Fruit fly (Drosophila melanogaster): Measurements from ENCODE around the gene CG34308.

The CG34308 gene

DNA sequence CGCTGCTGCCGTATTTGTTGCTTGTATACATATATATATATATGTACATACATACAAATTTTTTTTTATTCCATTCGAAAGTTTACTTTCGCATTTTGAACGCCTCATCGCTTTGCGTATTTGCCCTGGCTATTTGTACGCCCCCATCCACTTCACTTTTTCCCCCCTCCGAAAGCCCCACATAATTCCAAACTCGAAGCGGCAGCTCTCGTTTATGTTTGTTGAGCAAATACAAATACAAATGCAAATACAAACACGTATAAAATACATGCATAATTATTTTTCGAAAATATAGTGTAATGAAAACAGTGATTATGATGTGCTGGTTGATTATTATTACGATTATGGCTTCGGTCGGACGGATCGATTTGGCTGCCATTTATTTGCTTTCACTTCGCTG, 21.0 kb upstream of the CG34308 start (continued):
- TF ChIP-seq CG11093 (GFP tag; IDR thresholded peaks at IDR 0.05) (peak; percentile 13; the same call in 1 of the 3 replicates), Kr (GFP tag; optimal IDR thresholded peaks at IDR 0.05) (peak; percentile 97), bsh (GFP tag; optimal IDR thresholded peaks at IDR 0.05) (peak in 1 of 2 experiments; percentile 94), CG10543 (GFP tag; optimal IDR thresholded peaks at IDR 0.05) (peak; percentile 65), B-H1 (GFP tag; IDR thresholded peaks at IDR 0.05) (peak; percentile 47; the same call in 1 of the 3 replicates), vvl (GFP tag; IDR thresholded peaks at IDR 0.05) (peak; percentile 86), onecut (GFP tag; IDR thresholded peaks at IDR 0.05) (peak; percentile 85), Gug (GFP tag; IDR thresholded peaks at IDR 0.05) (0 out of 4 replicates have a peak, but pooled peaks have one; percentile 11), CG7556 (GFP tag; optimal IDR thresholded peaks at IDR 0.05) (peak; percentile 82), grau (tag; optimal IDR thresholded peaks at IDR 0.05) (peak; percentile 64), ci (GFP tag; IDR thresholded peaks at IDR 0.05) (peak; percentile 92), CG8089 (GFP tag; optimal IDR thresholded peaks at IDR 0.05) (peak; percentile 81), CG4707 (GFP tag; optimal IDR thresholded peaks at IDR 0.05) (peak; percentile 90), Spps (tag; optimal IDR thresholded peaks at IDR 0.05) (peak; percentile 95), shn (GFP tag; optimal IDR thresholded peaks at IDR 0.05) (peak; percentile 14), CG6791 (GFP tag; IDR thresholded peaks at IDR 0.05; ENCODE audit: partially characterized antibody) (0 out of 3 replicates have a peak, but pooled peaks have one; percentile 28), CG14667 (GFP tag; IDR thresholded peaks at IDR 0.05) (no peak), CG15601 (tag; optimal IDR thresholded peaks at IDR 0.05) (peak; percentile 92), CG5180 (GFP tag; optimal IDR thresholded peaks at IDR 0.05) (peak; percentile 88), Adf1 (GFP tag; IDR thresholded peaks at IDR 0.05) (no peak), CG3163 (GFP tag; optimal IDR thresholded peaks at IDR 0.05) (peak; percentile 52), tin (GFP tag; optimal IDR thresholded peaks at IDR 0.05) (peak; percentile 51), CG7372 (GFP tag; IDR thresholded peaks at IDR 0.05) (no peak), unc-4 (GFP tag; IDR thresholded peaks at IDR 0.05; ENCODE audit: partially characterized antibody) (no peak), repo (GFP tag; optimal IDR thresholded peaks at IDR 0.05) (peak; percentile 81), Optix (GFP tag; IDR thresholded peaks at IDR 0.05) (peak; percentile 42; the same call in 1 of the 3 replicates), sc (optimal IDR thresholded peaks at IDR 0.05) (no peak), sc (GFP tag; optimal IDR thresholded peaks at IDR 0.05) (peak; percentile 93), Bdp1 (GFP tag; optimal IDR thresholded peaks at IDR 0.05) (peak; percentile 72), trem (tag; optimal IDR thresholded peaks at IDR 0.05) (peak; percentile 87), Antp (GFP tag; optimal IDR thresholded peaks at IDR 0.05) (peak; percentile 51), CG11456 (GFP tag; IDR thresholded peaks at IDR 0.05) (no peak; the same call in 2 of the 3 replicates), CG11247 (GFP tag; IDR thresholded peaks at IDR 0.05) (peak; percentile 64), CG32532 (GFP tag; IDR thresholded peaks at IDR 0.05) (no peak), Ssrp (tag; optimal IDR thresholded peaks at IDR 0.05) (no peak), CG17912 (GFP tag; optimal IDR thresholded peaks at IDR 0.05) (peak; percentile 89), CG10274 (GFP tag; optimal IDR thresholded peaks at IDR 0.05) (peak; percentile 66), btn (GFP tag; optimal IDR thresholded peaks at IDR 0.05) (peak; percentile 84), CG12219 (GFP tag; optimal IDR thresholded peaks at IDR 0.05) (peak; percentile 82), CkIIα-i1 (GFP tag; IDR thresholded peaks at IDR 0.05) (no peak), CG7786 (GFP tag; optimal IDR thresholded peaks at IDR 0.05) (peak; percentile 35), CG16779 (GFP tag; IDR thresholded peaks at IDR 0.05) (no peak), bab2 (GFP tag; optimal IDR thresholded peaks at IDR 0.05) (peak; percentile 94), CG34422 (GFP tag; IDR thresholded peaks at IDR 0.05) (0 out of 3 replicates have a peak, but pooled peaks have one; percentile 21), hkb (optimal IDR thresholded peaks at IDR 0.05) (no peak), hkb (GFP tag; IDR thresholded peaks at IDR 0.05) (peak; percentile 90), sr (GFP tag; IDR thresholded peaks at IDR 0.05) (peak; percentile 77), exex (tag; optimal IDR thresholded peaks at IDR 0.05) (peak; percentile 80), TFAM (GFP tag; optimal IDR thresholded peaks at IDR 0.05) (peak; percentile 91), Mrtf (GFP tag; IDR thresholded peaks at IDR 0.05) (peak; percentile 75; the same call in 2 of the 3 replicates), cg (GFP tag; optimal IDR thresholded peaks at IDR 0.05) (peak; percentile 33), CG7839 (tag; optimal IDR thresholded peaks at IDR 0.05) (peak; percentile 78)

Data from whole organism, embryonic.